Fruit fly (Drosophila melanogaster) whole organism, embryonic: ENCODE data around the gene CG32801.

Experiments used
- Atf3 ChIP-seq: fragments of 200-800 bp; sonication (Bioruptor generic); optimal IDR thresholded peaks from 3 replicates; lab custom pipeline; 2016; ENCODE audit warnings: missing biosample characterization, missing genetic modification characterization
- CG10431 ChIP-seq: fragments of 200-800 bp; sonication (Bioruptor generic); optimal IDR thresholded peaks from 3 replicates; lab custom pipeline; 2018; ENCODE audit warnings: missing biosample characterization, mild to moderate bottlenecking, missing genetic modification characterization
- CG10565 ChIP-seq: fragments of 200-800 bp; sonication (Bioruptor generic); optimal IDR thresholded peaks from 3 replicates; lab custom pipeline; 2016; ENCODE audit warnings: missing biosample characterization, mild to moderate bottlenecking, missing genetic modification characterization
- CG11456 ChIP-seq: fragments of 200-800 bp; sonication (Bioruptor generic); IDR thresholded peaks from 3 replicates; pipeline ENCODE4 v1.3.6; 2022; ENCODE audit warnings: missing biosample characterization, missing genetic modification characterization
- CG12299 ChIP-seq: fragments of 200-800 bp; sonication (Bioruptor generic); optimal IDR thresholded peaks from 2 replicates; lab custom pipeline; 2018; ENCODE audit warnings: missing biosample characterization, mild to moderate bottlenecking, missing genetic modification characterization
- CG12769 ChIP-seq: fragments of 200-800 bp; sonication (Bioruptor generic); optimal IDR thresholded peaks from 2 replicates; lab custom pipeline; 2019; ENCODE audit warnings: missing biosample characterization, mild to moderate bottlenecking, missing genetic modification characterization, moderate library complexity
- CG14441 ChIP-seq: fragments of 200-800 bp; sonication (Bioruptor generic); IDR thresholded peaks from 2 replicates; pipeline ENCODE4 v1.3.6; 2022; ENCODE audit warnings: missing biosample characterization, missing genetic modification characterization
- CG14965 ChIP-seq: fragments of 200-800 bp; sonication (Bioruptor generic); optimal IDR thresholded peaks from 2 replicates; lab custom pipeline; 2016; ENCODE audit warnings: missing biosample characterization, missing genetic modification characterization, borderline replicate concordance
- CG15479 ChIP-seq: fragments of 200-800 bp; sonication (Bioruptor generic); optimal IDR thresholded peaks from 3 replicates; lab custom pipeline; 2019; ENCODE audit warnings: missing biosample characterization, mild to moderate bottlenecking, missing genetic modification characterization, moderate library complexity
- CG16815 ChIP-seq: fragments of 200-800 bp; sonication (Bioruptor generic); optimal IDR thresholded peaks from 3 replicates; lab custom pipeline; 2017; ENCODE audit warnings: missing biosample characterization, mild to moderate bottlenecking, missing genetic modification characterization
- CG17568 ChIP-seq: fragments of 200-800 bp; sonication (Bioruptor generic); optimal IDR thresholded peaks from 2 replicates; lab custom pipeline; 2018; ENCODE audit warnings: missing biosample characterization, mild to moderate bottlenecking, missing genetic modification characterization, moderate library complexity
- CG2120 ChIP-seq: fragments of 200-800 bp; sonication (Bioruptor generic); optimal IDR thresholded peaks from 3 replicates; lab custom pipeline; 2016; ENCODE audit warnings: missing biosample characterization, missing genetic modification characterization
- CG30020 ChIP-seq: fragments of 200-800 bp; optimal IDR thresholded peaks from 2 replicates; lab custom pipeline; 2019; ENCODE audit warnings: missing biosample characterization, mild to moderate bottlenecking, missing genetic modification characterization, moderate library complexity
- CG31365 ChIP-seq: fragments of 200-800 bp; sonication (Bioruptor generic); optimal IDR thresholded peaks from 2 replicates; lab custom pipeline; 2018; ENCODE audit warnings: missing biosample characterization, mild to moderate bottlenecking, missing genetic modification characterization
- CG33557 ChIP-seq: fragments of 200-800 bp; sonication (Bioruptor generic); optimal IDR thresholded peaks from 2 replicates; lab custom pipeline; 2019; ENCODE audit warnings: missing biosample characterization, mild to moderate bottlenecking, missing genetic modification characterization, moderate library complexity
- CG4617 ChIP-seq: fragments of 200-800 bp; sonication (Bioruptor generic); optimal IDR thresholded peaks from 3 replicates; lab custom pipeline; 2016; ENCODE audit warnings: missing biosample characterization, missing genetic modification characterization, borderline replicate concordance
- CG5245 ChIP-seq: fragments of 200-800 bp; sonication (Bioruptor generic); optimal IDR thresholded peaks from 3 replicates; lab custom pipeline; 2016; ENCODE audit warnings: missing biosample characterization, missing genetic modification characterization
- CG9817 ChIP-seq: fragments of 200-800 bp; sonication (Bioruptor generic); optimal IDR thresholded peaks from 2 replicates; lab custom pipeline; 2018; ENCODE audit warnings: missing biosample characterization, mild to moderate bottlenecking, missing genetic modification characterization, moderate library complexity
- D19A ChIP-seq: fragments of 200-800 bp; optimal IDR thresholded peaks from 3 replicates; lab custom pipeline; 2019; ENCODE audit warnings: missing biosample characterization, mild to moderate bottlenecking, missing genetic modification characterization, moderate library complexity
- Fer2 ChIP-seq: fragments of 200-800 bp; sonication (Bioruptor generic); optimal IDR thresholded peaks from 2 replicates; lab custom pipeline; 2018; ENCODE audit warnings: missing biosample characterization, mild to moderate bottlenecking, missing genetic modification characterization, moderate library complexity
- HmgD ChIP-seq: fragments of 200-800 bp; sonication (Bioruptor generic); optimal IDR thresholded peaks from 3 replicates; lab custom pipeline; 2016; ENCODE audit warnings: missing biosample characterization, missing genetic modification characterization
- HmgZ ChIP-seq: fragments of 200-800 bp; sonication (Bioruptor generic); optimal IDR thresholded peaks from 2 replicates; lab custom pipeline; 2018; ENCODE audit warnings: missing biosample characterization, mild to moderate bottlenecking, missing genetic modification characterization
- Hr39 ChIP-seq: fragments of >200 bp; optimal IDR thresholded peaks from 2 replicates; lab custom pipeline; 2017
- Max ChIP-seq: fragments of 200-800 bp; sonication (Bioruptor generic); optimal IDR thresholded peaks from 2 replicates; lab custom pipeline; 2016; ENCODE audit warnings: missing biosample characterization, mild to moderate bottlenecking, missing genetic modification characterization
- Mrtf ChIP-seq: fragments of 200-800 bp; sonication (Bioruptor generic); IDR thresholded peaks from 3 replicates; pipeline ENCODE4 v1.3.6; 2022; ENCODE audit warnings: missing biosample characterization, missing genetic modification characterization
- NK7.1 ChIP-seq: fragments of 200-800 bp; sonication (Bioruptor generic); optimal IDR thresholded peaks from 3 replicates; lab custom pipeline; 2016; ENCODE audit warnings: missing biosample characterization, missing genetic modification characterization
- Oaz ChIP-seq: fragments of 200-800 bp; sonication (Bioruptor generic); IDR thresholded peaks from 2 replicates; pipeline ENCODE4 v1.3.6; 2022; ENCODE audit warnings: missing biosample characterization, missing genetic modification characterization
- Xrp1 ChIP-seq: fragments of 200-800 bp; sonication (Bioruptor generic); IDR thresholded peaks from 2 replicates; pipeline ENCODE4 v1.3.6; 2022; ENCODE audit warnings: missing biosample characterization, missing genetic modification characterization
- YL-1 ChIP-seq: fragments of 200-800 bp; sonication (Bioruptor generic); optimal IDR thresholded peaks from 3 replicates; lab custom pipeline; 2017; ENCODE audit warnings: missing biosample characterization, mild to moderate bottlenecking, missing genetic modification characterization
- bbx ChIP-seq: fragments of 200-800 bp; sonication (Bioruptor generic); IDR thresholded peaks from 2 replicates; pipeline ENCODE4 v1.3.6; 2022; ENCODE audit warnings: missing biosample characterization, missing genetic modification characterization; ENCODE audit not compliant: partially characterized antibody
- btn ChIP-seq: fragments of 200-800 bp; sonication (Bioruptor generic); optimal IDR thresholded peaks from 2 replicates; lab custom pipeline; 2016; ENCODE audit warnings: missing biosample characterization, missing genetic modification characterization
- da ChIP-seq: fragments of 200-800 bp; sonication (Bioruptor generic); optimal IDR thresholded peaks from 2 replicates; lab custom pipeline; 2016; ENCODE audit warnings: missing biosample characterization, missing genetic modification characterization
- ems ChIP-seq: fragments of 200-800 bp; sonication (Bioruptor generic); optimal IDR thresholded peaks from 3 replicates; lab custom pipeline; 2016; ENCODE audit warnings: missing biosample characterization, missing genetic modification characterization
- eyg ChIP-seq: fragments of 200-800 bp; sonication (Bioruptor generic); optimal IDR thresholded peaks from 3 replicates; lab custom pipeline; 2016; ENCODE audit warnings: missing biosample characterization, missing genetic modification characterization
- fd3F ChIP-seq: fragments of 200-800 bp; sonication (Bioruptor generic); optimal IDR thresholded peaks from 2 replicates; lab custom pipeline; 2018; ENCODE audit warnings: missing biosample characterization, mild to moderate bottlenecking, missing genetic modification characterization, moderate library complexity
- fd64A ChIP-seq: fragments of 200-800 bp; sonication (Bioruptor generic); optimal IDR thresholded peaks from 3 replicates; lab custom pipeline; 2018; ENCODE audit warnings: missing biosample characterization, mild to moderate bottlenecking, missing genetic modification characterization
- gcm ChIP-seq: fragments of 200-800 bp; sonication (Bioruptor generic); optimal IDR thresholded peaks from 2 replicates; lab custom pipeline; 2019; ENCODE audit warnings: missing biosample characterization, mild to moderate bottlenecking, missing genetic modification characterization, moderate library complexity
- grau ChIP-seq: fragments of 200-800 bp; optimal IDR thresholded peaks from 3 replicates; lab custom pipeline; 2019; ENCODE audit warnings: missing biosample characterization, mild to moderate bottlenecking, missing genetic modification characterization, moderate library complexity
- grn ChIP-seq: fragments of 200-800 bp; sonication (Bioruptor generic); optimal IDR thresholded peaks from 3 replicates; lab custom pipeline; 2017; ENCODE audit warnings: missing biosample characterization, missing genetic modification characterization
- insv ChIP-seq, 2 experiments: fragments of 200-800 bp; sonication (Bioruptor generic); optimal IDR thresholded peaks; 3 replicates each; lab custom pipeline; 2016 to 2018; ENCODE audit warnings: missing biosample characterization in 2 of 2, missing genetic modification characterization in 2 of 2
- lola ChIP-seq, 3 experiments: fragments of >200 bp in 2 of 3; fragments of 200-800 bp in 1 of 3; sonication (Bioruptor generic) in 1 of 3; optimal IDR thresholded peaks; 2 replicates each; lab custom pipeline; 2017 to 2019; ENCODE audit warnings: missing biosample characterization in 3 of 3, missing genetic modification characterization in 3 of 3, mild to moderate bottlenecking in 1 of 3, moderate library complexity in 1 of 3
- mld ChIP-seq: fragments of 200-800 bp; sonication (Bioruptor generic); IDR thresholded peaks from 3 replicates; pipeline ENCODE4 v1.3.6; 2022; ENCODE audit warnings: missing biosample characterization, missing genetic modification characterization; ENCODE audit not compliant: partially characterized antibody
- nerfin-1 ChIP-seq: fragments of 200-800 bp; sonication (Bioruptor generic); optimal IDR thresholded peaks from 3 replicates; lab custom pipeline; 2019; ENCODE audit warnings: missing biosample characterization, mild to moderate bottlenecking, missing genetic modification characterization, moderate library complexity
- nmo ChIP-seq: fragments of 200-800 bp; sonication (Bioruptor generic); optimal IDR thresholded peaks from 2 replicates; lab custom pipeline; 2018; ENCODE audit warnings: missing biosample characterization, mild to moderate bottlenecking, missing genetic modification characterization, moderate library complexity
- scrt ChIP-seq: fragments of 200-800 bp; sonication (Bioruptor generic); optimal IDR thresholded peaks from 2 replicates; lab custom pipeline; 2018; ENCODE audit warnings: missing biosample characterization, mild to moderate bottlenecking, missing genetic modification characterization, moderate library complexity
- sd ChIP-seq: fragments of 200-800 bp; sonication (Bioruptor generic); optimal IDR thresholded peaks from 3 replicates; lab custom pipeline; 2018; ENCODE audit warnings: missing biosample characterization, mild to moderate bottlenecking, missing genetic modification characterization, moderate library complexity
- slp2 ChIP-seq: fragments of 200-800 bp; sonication (Bioruptor generic); optimal IDR thresholded peaks from 2 replicates; lab custom pipeline; 2016; ENCODE audit warnings: missing biosample characterization, missing genetic modification characterization
- trh ChIP-seq: fragments of 200-800 bp; sonication (Bioruptor generic); optimal IDR thresholded peaks from 2 replicates; lab custom pipeline; 2016; ENCODE audit warnings: missing biosample characterization, missing genetic modification characterization
- twi ChIP-seq: fragments of 200-800 bp; optimal IDR thresholded peaks from 2 replicates; lab custom pipeline; 2019; ENCODE audit warnings: missing biosample characterization, mild to moderate bottlenecking, missing genetic modification characterization, moderate library complexity
- tx ChIP-seq: fragments of 200-800 bp; sonication (Bioruptor generic); optimal IDR thresholded peaks from 2 replicates; lab custom pipeline; 2016; ENCODE audit warnings: missing biosample characterization, missing genetic modification characterization

CG32801 gene

DNA sequence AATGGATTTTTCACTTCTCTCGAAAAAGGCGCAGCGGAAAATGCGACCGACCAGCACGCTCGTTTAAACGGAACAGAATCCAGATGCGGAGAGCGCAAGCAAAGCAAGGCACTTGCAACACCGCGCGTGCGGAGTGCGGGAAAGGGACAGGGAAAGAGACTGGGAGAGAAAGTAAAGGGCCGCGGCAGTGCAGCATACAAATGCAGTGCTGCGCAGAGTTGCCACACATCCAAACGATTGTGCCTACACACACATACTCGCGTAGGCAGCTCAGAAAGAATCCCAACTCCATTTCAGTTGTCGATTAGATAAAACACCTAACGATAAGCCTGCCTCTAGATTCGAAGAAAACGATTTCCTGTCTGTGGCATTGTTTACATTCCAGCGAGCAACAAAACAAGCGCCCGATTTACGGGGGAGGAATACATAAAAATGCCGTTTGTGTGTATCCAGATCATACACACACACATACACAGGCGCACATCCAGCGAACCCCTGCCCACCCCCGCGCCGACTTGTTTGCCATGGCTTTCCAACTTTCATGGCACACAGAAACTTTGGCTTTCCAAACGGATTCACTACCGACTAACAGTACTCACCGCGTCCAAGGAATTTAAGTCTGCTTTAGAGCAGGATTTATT lies 3.4 kb downstream of the CG32801 start (continued):
- TF ChIP-seq CG14441 (GFP tag; lab: Robert Waterston, UW) (no peak), grau (no peak), CG12299 (tag; lab: Kevin White, UChicago) (no peak), bbx (GFP tag; lab: Robert Waterston, UW) (no peak), CG2120 (GFP tag; lab: Kevin White, UChicago) (no peak), sd (peak; percentile 97), CG12769 (tag; lab: Kevin White, UChicago) (peak; percentile 81), ems (GFP tag; lab: Kevin White, UChicago) (no peak), slp2 (GFP tag; lab: Kevin White, UChicago) (no peak), trh (no peak), Mrtf (GFP tag; lab: Robert Waterston, UW) (no peak), CG11456 (GFP tag; lab: Robert Waterston, UW) (no peak), YL-1 (GFP tag; lab: Kevin White, UChicago) (peak; percentile 43), nmo (no peak), mld (GFP tag; lab: Robert Waterston, UW) (no peak), CG9817 (no peak), CG16815 (no peak), Max (GFP tag; lab: Kevin White, UChicago) (no peak), twi (tag; lab: Kevin White, UChicago) (peak; percentile 15), CG17568 (no peak), Hr39 (lab: Kevin White, UChicago) (no peak), da (GFP tag; lab: Kevin White, UChicago) (no peak), CG5245 (no peak), HmgZ (tag; lab: Kevin White, UChicago) (peak; percentile 19), lola (GFP tag; optimal IDR thresholded peaks at IDR 0.05; lab: Kevin White, UChicago) (no peak), Oaz (GFP tag; lab: Robert Waterston, UW) (no peak), HmgD (peak; percentile 1), scrt (GFP tag; lab: Kevin White, UChicago) (peak; percentile 32), grn (GFP tag; lab: Kevin White, UChicago) (peak; percentile 86), CG10565 (GFP tag; lab: Kevin White, UChicago) (no peak), fd3F (GFP tag; lab: Kevin White, UChicago) (no peak), eyg (no peak), CG33557 (no peak), CG4617 (GFP tag; lab: Kevin White, UChicago) (peak; percentile 36), CG30020 (tag; lab: Kevin White, UChicago) (no peak), NK7.1 (no peak), nerfin-1 (tag; lab: Kevin White, UChicago) (peak; percentile 89), fd64A (no peak), insv (GFP tag; optimal IDR thresholded peaks at IDR 0.05; lab: Kevin White, UChicago) (peak in 1 of 2 experiments; percentile 22), CG14965 (GFP tag; lab: Kevin White, UChicago) (no peak), Xrp1 (no peak), CG10431 (GFP tag; lab: Kevin White, UChicago) (no peak), gcm (GFP tag; lab: Kevin White, UChicago) (no peak), Fer2 (tag; lab: Kevin White, UChicago) (no peak), tx (GFP tag; lab: Kevin White, UChicago) (no peak), CG15479 (GFP tag; lab: Kevin White, UChicago) (peak; percentile 99), btn (GFP tag; lab: Kevin White, UChicago) (no peak), Atf3 (GFP tag; lab: Kevin White, UChicago) (no peak), D19A (tag; lab: Kevin White, UChicago) (no peak), CG31365 (tag; lab: Kevin White, UChicago) (no peak)
